Worm (Caenorhabditis elegans) whole organism, L4 larva: ENCODE measurements around the gene Y47D3A.13.
A peak's percentile ranks its signal among the peaks of the same experiment; 100 is the strongest.

Experiments
- F10B5.3 ChIP-seq: sonication (generic microtip); optimal IDR thresholded peaks from 2 replicates; lab custom pipeline; 2016; ENCODE audit warnings: mild to moderate bottlenecking, missing genetic modification characterization, missing compliant biosample characterization
- F26F4.8 ChIP-seq: fragments of 200-800 bp; sonication (Bioruptor generic); conservative IDR thresholded peaks from 2 replicates; pipeline ENCODE4 v1.3.6; 2022; ENCODE audit warnings: missing genetic modification characterization, missing compliant biosample characterization
- F37D6.2 ChIP-seq: sonication (generic microtip); optimal IDR thresholded peaks from 2 replicates; lab custom pipeline; 2016; ENCODE audit warnings: mild to moderate bottlenecking, missing genetic modification characterization, missing compliant biosample characterization
- F44E2.7 ChIP-seq: fragments of 200-800 bp; sonication (Bioruptor generic); IDR thresholded peaks from 2 replicates; pipeline ENCODE4 v2.1.2; 2022; ENCODE audit warnings: missing genetic modification characterization, missing compliant biosample characterization
- F49E8.2 ChIP-seq: sonication (generic microtip); optimal IDR thresholded peaks from 2 replicates; lab custom pipeline; 2016; ENCODE audit warnings: missing compliant biosample characterization, mild to moderate bottlenecking, missing genetic modification characterization, borderline replicate concordance
- Y105C5A.15 ChIP-seq: fragments of 200-800 bp; sonication (Bioruptor generic); IDR thresholded peaks from 2 replicates; pipeline ENCODE4 v1.3.6; 2022; ENCODE audit warnings: missing genetic modification characterization, missing compliant biosample characterization
- Y48G9A.11 ChIP-seq: fragments of 200-800 bp; sonication (Bioruptor generic); IDR thresholded peaks from 2 replicates; pipeline ENCODE4 v1.3.6; 2022; ENCODE audit warnings: missing genetic modification reagents, missing genetic modification characterization, missing compliant biosample characterization
- ZK546.5 ChIP-seq, 2 experiments: sonication (generic microtip); optimal IDR thresholded peaks; 2 replicates each; lab custom pipeline; 2017; ENCODE audit warnings: missing biosample characterization in 2 of 2, missing genetic modification characterization in 2 of 2
- ama-1 ChIP-seq: fragments of 150-350 bp; optimal IDR thresholded peaks from 2 replicates; lab custom pipeline; 2014; ENCODE audit warnings: inconsistent platforms, mixed read lengths
- attf-4 ChIP-seq: sonication (generic microtip); optimal IDR thresholded peaks from 3 replicates; lab custom pipeline; 2017; ENCODE audit warnings: missing biosample characterization, missing genetic modification characterization
- ceh-20 ChIP-seq: fragments of 200-800 bp; sonication (Bioruptor generic); IDR thresholded peaks from 2 replicates; pipeline ENCODE4 v1.3.6; 2022; ENCODE audit warnings: missing genetic modification reagents, missing genetic modification characterization, missing compliant biosample characterization
- ceh-28 ChIP-seq: fragments of 150-350 bp; optimal IDR thresholded peaks from 2 replicates; lab custom pipeline; 2014; ENCODE audit warnings: missing biosample characterization, missing genetic modification reagents, missing genetic modification characterization
- ceh-32 ChIP-seq: sonication (generic microtip); optimal IDR thresholded peaks from 2 replicates; lab custom pipeline; 2016; ENCODE audit warnings: mild to moderate bottlenecking, missing genetic modification characterization, missing compliant biosample characterization; ENCODE audit not compliant: poor library complexity
- ceh-62 ChIP-seq: sonication (generic microtip); optimal IDR thresholded peaks from 2 replicates; lab custom pipeline; 2017; ENCODE audit warnings: missing biosample characterization, missing genetic modification characterization
- ces-1 ChIP-seq: fragments of 150-350 bp; sonication (generic microtip); optimal IDR thresholded peaks from 4 replicates; lab custom pipeline; 2014; ENCODE audit warnings: missing biosample characterization, missing genetic modification reagents, missing genetic modification characterization
- cey-2 ChIP-seq: sonication (generic microtip); optimal IDR thresholded peaks from 3 replicates; lab custom pipeline; 2017; ENCODE audit warnings: missing genetic modification characterization, mild to moderate bottlenecking, missing compliant biosample characterization, antibody characterized with exemption, borderline replicate concordance; ENCODE audit not compliant: insufficient read depth
- daf-12 ChIP-seq: fragments of 150-350 bp; optimal IDR thresholded peaks from 2 replicates; lab custom pipeline; 2014; ENCODE audit warnings: missing biosample characterization, missing genetic modification reagents, missing genetic modification characterization
- daf-16 ChIP-seq, 3 experiments: sonication (generic microtip); optimal IDR thresholded peaks; 2 replicates each; lab custom pipeline; 2016 to 2017; ENCODE audit warnings: missing genetic modification characterization in 3 of 3, missing genetic modification reagents in 3 of 3, mild to moderate bottlenecking in 2 of 3, missing compliant biosample characterization in 2 of 3, missing biosample characterization in 1 of 3, moderate library complexity in 1 of 3
- dmd-6 ChIP-seq: fragments of 200-800 bp; sonication (Bioruptor generic); IDR thresholded peaks from 2 replicates; pipeline ENCODE4 v1.3.6; 2022; ENCODE audit warnings: missing genetic modification reagents, missing genetic modification characterization, missing compliant biosample characterization
- dmd-8 ChIP-seq: fragments of 200-800 bp; sonication (Bioruptor generic); IDR thresholded peaks from 2 replicates; pipeline ENCODE4 v1.3.6; 2022; ENCODE audit warnings: missing genetic modification characterization, missing compliant biosample characterization
- dmd-9 ChIP-seq: fragments of 200-800 bp; sonication (Bioruptor generic); IDR thresholded peaks from 2 replicates; pipeline ENCODE4 v1.3.6; 2022; ENCODE audit warnings: missing genetic modification reagents, missing genetic modification characterization, missing compliant biosample characterization
- dve-1 ChIP-seq: sonication (generic microtip); optimal IDR thresholded peaks from 2 replicates; lab custom pipeline; 2017; ENCODE audit warnings: antibody characterized with exemption, mild to moderate bottlenecking, missing genetic modification characterization, missing compliant biosample characterization; ENCODE audit not compliant: insufficient read depth
- egl-27 ChIP-seq: sonication (generic microtip); optimal IDR thresholded peaks from 3 replicates; lab custom pipeline; 2017; ENCODE audit warnings: missing biosample characterization, missing genetic modification reagents, missing genetic modification characterization
- egl-43 ChIP-seq: fragments of 200-800 bp; sonication (Bioruptor generic); IDR thresholded peaks from 2 replicates; pipeline ENCODE4 v1.3.6; 2022; ENCODE audit warnings: missing genetic modification reagents, missing genetic modification characterization, missing compliant biosample characterization
- fkh-10 ChIP-seq: fragments of 150-350 bp; optimal IDR thresholded peaks from 2 replicates; lab custom pipeline; 2014; ENCODE audit warnings: missing biosample characterization, missing genetic modification reagents, missing genetic modification characterization
- gei-8 ChIP-seq: fragments of 200-800 bp; sonication (Bioruptor generic); optimal IDR thresholded peaks from 2 replicates; lab custom pipeline; 2018; ENCODE audit warnings: mild to moderate bottlenecking, missing genetic modification characterization, missing compliant biosample characterization
- hif-1 ChIP-seq, 2 experiments: sonication (generic microtip); optimal IDR thresholded peaks; 2 replicates each; lab custom pipeline; 2016 to 2017; ENCODE audit warnings: missing compliant biosample characterization in 2 of 2, missing genetic modification characterization in 2 of 2, missing genetic modification reagents in 2 of 2, missing genotype in 2 of 2, mild to moderate bottlenecking in 1 of 2
- hlh-30 ChIP-seq: sonication (generic microtip); optimal IDR thresholded peaks from 2 replicates; lab custom pipeline; 2017; ENCODE audit warnings: antibody characterized with exemption, mild to moderate bottlenecking, missing genetic modification characterization, missing compliant biosample characterization; ENCODE audit not compliant: insufficient read depth
- lim-7 ChIP-seq: fragments of 200-800 bp; sonication (Bioruptor generic); IDR thresholded peaks from 2 replicates; pipeline ENCODE4 v1.3.6; 2022; ENCODE audit warnings: missing genetic modification characterization, missing compliant biosample characterization
- lin-29 ChIP-seq: fragments of 200-800 bp; sonication (Bioruptor generic); IDR thresholded peaks from 2 replicates; pipeline ENCODE4 v1.3.6; 2022; ENCODE audit warnings: missing genetic modification reagents, missing genetic modification characterization, missing compliant biosample characterization
- mdl-1 ChIP-seq, 2 experiments: fragments of 150-350 bp in 1 of 2; sonication (generic microtip) in 1 of 2; optimal IDR thresholded peaks; 2 replicates each; lab custom pipeline; 2014 to 2017; ENCODE audit warnings: missing biosample characterization in 2 of 2, missing genetic modification characterization in 2 of 2
- mdt-29 ChIP-seq: fragments of 200-800 bp; sonication (Bioruptor generic); IDR thresholded peaks from 2 replicates; pipeline ENCODE4 v1.3.6; 2022; ENCODE audit warnings: missing genetic modification reagents, missing genetic modification characterization, missing compliant biosample characterization
- mep-1 ChIP-seq: fragments of 150-350 bp; sonication (generic microtip); optimal IDR thresholded peaks from 3 replicates; lab custom pipeline; 2014; ENCODE audit warnings: missing biosample characterization, missing genetic modification characterization
- mes-2 ChIP-seq: sonication (generic microtip); optimal IDR thresholded peaks from 2 replicates; lab custom pipeline; 2016; ENCODE audit warnings: missing genotype, mild to moderate bottlenecking, missing genetic modification characterization, missing compliant biosample characterization; ENCODE audit not compliant: poor library complexity, severe bottlenecking
- mxl-3 ChIP-seq: fragments of 200-800 bp; sonication (Bioruptor generic); optimal IDR thresholded peaks from 2 replicates; lab custom pipeline; 2018; ENCODE audit warnings: mild to moderate bottlenecking, missing genetic modification characterization, missing compliant biosample characterization
- nhr-11 ChIP-seq: fragments of 150-350 bp; optimal IDR thresholded peaks from 2 replicates; lab custom pipeline; 2014; ENCODE audit warnings: missing biosample characterization, missing genetic modification characterization
- nhr-28 ChIP-seq: fragments of 150-350 bp; optimal IDR thresholded peaks from 2 replicates; lab custom pipeline; 2014; ENCODE audit warnings: missing biosample characterization, missing genetic modification characterization
- nhr-41 ChIP-seq: fragments of 200-800 bp; sonication (Bioruptor generic); IDR thresholded peaks from 2 replicates; pipeline ENCODE4 v1.3.6; 2022; ENCODE audit warnings: missing genetic modification reagents, missing genetic modification characterization, missing compliant biosample characterization
- nhr-6 ChIP-seq: fragments of 150-350 bp; optimal IDR thresholded peaks from 2 replicates; lab custom pipeline; 2014; ENCODE audit warnings: missing biosample characterization, missing genetic modification characterization
- nhr-77 ChIP-seq: fragments of 150-350 bp; optimal IDR thresholded peaks from 2 replicates; lab custom pipeline; 2014; ENCODE audit warnings: missing biosample characterization, missing genetic modification characterization
- pqm-1 ChIP-seq: sonication (generic microtip); optimal IDR thresholded peaks from 2 replicates; lab custom pipeline; 2017; ENCODE audit warnings: missing biosample characterization, missing genetic modification characterization
- rbr-2 ChIP-seq: sonication (generic microtip); optimal IDR thresholded peaks from 2 replicates; lab custom pipeline; 2016; ENCODE audit warnings: missing genotype, missing genetic modification characterization, missing compliant biosample characterization
- saeg-2 ChIP-seq: fragments of 200-800 bp; sonication (Bioruptor generic); IDR thresholded peaks from 2 replicates; pipeline ENCODE4 v1.3.6; 2022; ENCODE audit warnings: missing genetic modification reagents, missing genetic modification characterization, missing compliant biosample characterization
- sdz-12 ChIP-seq: fragments of 200-800 bp; sonication (Bioruptor generic); optimal IDR thresholded peaks from 2 replicates; lab custom pipeline; 2018; ENCODE audit warnings: mild to moderate bottlenecking, missing genetic modification characterization, missing compliant biosample characterization
- skn-1 ChIP-seq: fragments of 150-350 bp; optimal IDR thresholded peaks from 2 replicates; lab custom pipeline; 2014; ENCODE audit warnings: missing biosample characterization, missing genetic modification characterization
- snpc-1.2 ChIP-seq: fragments of 200-800 bp; sonication (Bioruptor generic); IDR thresholded peaks from 2 replicates; pipeline ENCODE4 v1.3.6; 2022; ENCODE audit warnings: missing genetic modification reagents, missing genetic modification characterization, missing compliant biosample characterization
- spr-1 ChIP-seq: sonication (generic microtip); optimal IDR thresholded peaks from 2 replicates; lab custom pipeline; 2016; ENCODE audit warnings: mild to moderate bottlenecking, missing genetic modification characterization, missing compliant biosample characterization
- unc-62 ChIP-seq, 3 experiments: fragments of 150-350 bp in 1 of 3; sonication (generic microtip); optimal IDR thresholded peaks in 2 of 3; peaks in 1 of 3; 1 replicate in 1 of 3; 2 replicates in 2 of 3; lab custom pipeline; 2014 to 2017; ENCODE audit warnings: missing biosample characterization in 3 of 3, missing genetic modification characterization in 3 of 3, missing genetic modification reagents in 3 of 3, missing genotype in 1 of 3
- zag-1 ChIP-seq: fragments of 150-350 bp; optimal IDR thresholded peaks from 2 replicates; lab custom pipeline; 2014; ENCODE audit warnings: missing biosample characterization, missing genetic modification characterization
- zfp-2 ChIP-seq: sonication (generic microtip); optimal IDR thresholded peaks from 2 replicates; lab custom pipeline; 2016; ENCODE audit warnings: mild to moderate bottlenecking, missing genetic modification characterization, missing compliant biosample characterization
- zip-2 ChIP-seq: fragments of 150-350 bp; optimal IDR thresholded peaks from 2 replicates; lab custom pipeline; 2014; ENCODE audit warnings: missing biosample characterization, missing genetic modification characterization

Y47D3A.13 gene

DNA sequence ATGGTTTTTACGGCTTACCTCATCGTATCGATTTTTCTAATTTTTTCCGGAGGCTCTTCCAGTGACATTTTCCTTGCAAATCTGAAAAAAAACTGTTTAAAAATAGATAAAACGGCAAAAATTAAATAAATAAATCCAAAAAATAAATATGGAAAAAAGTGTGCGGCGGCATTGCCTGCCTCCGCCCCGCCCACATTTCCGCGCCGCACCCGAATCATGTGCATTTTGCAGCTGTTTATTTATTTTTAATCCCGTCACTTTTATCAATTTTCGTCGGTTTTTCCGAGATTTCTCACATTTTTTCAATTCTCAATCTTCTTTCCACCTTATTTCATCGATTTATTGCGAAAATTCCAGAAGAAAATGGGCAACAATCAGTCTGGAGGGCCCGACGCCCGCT is 12.9 kb upstream of the Y47D3A.13 start, which contains the start of the genes Y47D3A.14 and aakb-2:
TSS of gene Y47D3A.14 (minus strand) at position 81 of the 400 bp plus-strand sequence.
TSS of gene aakb-2 (plus strand) at position 356 of the 400 bp plus-strand sequence.
- TF ChIP-seq ZK546.5 (tag; optimal IDR thresholded peaks at IDR 0.05; lab: Kevin White, UChicago) (no peak), lin-29 (GFP tag; lab: Robert Waterston, UW) (no peak), F44E2.7 (GFP tag; lab: Robert Waterston, UW) (no peak), dmd-6 (GFP tag; lab: Robert Waterston, UW) (peak; percentile 32; the same call in 1 of the 2 replicates), dmd-9 (GFP tag; lab: Robert Waterston, UW) (no peak), F37D6.2 (tag; lab: Kevin White, UChicago) (no peak), mep-1 (tag; lab: Kevin White, UChicago) (no peak), skn-1 (no peak), daf-16 (GFP tag; optimal IDR thresholded peaks at IDR 0.05; lab: Kevin White, UChicago) (peak in 1 of 2 experiments; percentile 7), daf-16 (tag; optimal IDR thresholded peaks at IDR 0.05; lab: Kevin White, UChicago) (peak; percentile 68), mdl-1 (tag; optimal IDR thresholded peaks at IDR 0.05; lab: Kevin White, UChicago) (peak in 1 of 2 experiments; percentile 49), nhr-11 (tag; lab: Kevin White, UChicago) (no peak), zfp-2 (tag; lab: Kevin White, UChicago) (no peak), hif-1 (tag; optimal IDR thresholded peaks at IDR 0.05; lab: Kevin White, UChicago) (peak in 1 of 2 experiments; percentile 53), ceh-32 (tag; lab: Kevin White, UChicago) (no peak), daf-12 (tag; lab: Kevin White, UChicago) (no peak), F10B5.3 (tag; lab: Kevin White, UChicago) (no peak), ama-1 (lab: Kevin White, UChicago) (peak; percentile 22), ces-1 (GFP tag; lab: Kevin White, UChicago) (no peak), spr-1 (tag; lab: Kevin White, UChicago) (no peak), ceh-28 (no peak), ceh-20 (GFP tag; lab: Robert Waterston, UW) (no peak), F26F4.8 (GFP tag; lab: Robert Waterston, UW) (no peak), lim-7 (GFP tag; lab: Robert Waterston, UW) (no peak), Y48G9A.11 (GFP tag; lab: Robert Waterston, UW) (no peak), F49E8.2 (tag; lab: Kevin White, UChicago) (no peak), saeg-2 (GFP tag; lab: Robert Waterston, UW) (no peak), mxl-3 (no peak), nhr-6 (no peak), nhr-28 (tag; lab: Kevin White, UChicago) (peak; percentile 21), dve-1 (tag; lab: Kevin White, UChicago) (no peak), zag-1 (tag; lab: Kevin White, UChicago) (no peak), nhr-41 (GFP tag; lab: Robert Waterston, UW) (no peak), mdt-29 (GFP tag; lab: Robert Waterston, UW) (no peak), rbr-2 (tag; lab: Kevin White, UChicago) (no peak), fkh-10 (GFP tag; lab: Kevin White, UChicago) (no peak), mes-2 (tag; lab: Kevin White, UChicago) (peak; percentile 86), pqm-1 (tag; lab: Kevin White, UChicago) (no peak), ceh-62 (no peak), sdz-12 (GFP tag; lab: Kevin White, UChicago) (no peak), attf-4 (no peak), egl-43 (no peak), cey-2 (no peak), unc-62 (GFP tag; optimal IDR thresholded peaks at IDR 0.05 in 1 of 2; lab: Kevin White, UChicago) (no peak), unc-62 (tag; optimal IDR thresholded peaks at IDR 0.05; lab: Kevin White, UChicago) (no peak), egl-27 (tag; lab: Kevin White, UChicago) (no peak), dmd-8 (GFP tag; lab: Robert Waterston, UW) (no peak), nhr-77 (tag; lab: Kevin White, UChicago) (peak; percentile 54), Y105C5A.15 (GFP tag; lab: Robert Waterston, UW) (no peak), zip-2 (tag; lab: Kevin White, UChicago) (no peak), hlh-30 (tag; lab: Kevin White, UChicago) (peak; percentile 96), snpc-1.2 (GFP tag; lab: Robert Waterston, UW) (no peak), gei-8 (GFP tag; lab: Kevin White, UChicago) (no peak)
